Fruit fly (Drosophila melanogaster): ENCODE results near the gene mew.

Gene mew

DNA sequence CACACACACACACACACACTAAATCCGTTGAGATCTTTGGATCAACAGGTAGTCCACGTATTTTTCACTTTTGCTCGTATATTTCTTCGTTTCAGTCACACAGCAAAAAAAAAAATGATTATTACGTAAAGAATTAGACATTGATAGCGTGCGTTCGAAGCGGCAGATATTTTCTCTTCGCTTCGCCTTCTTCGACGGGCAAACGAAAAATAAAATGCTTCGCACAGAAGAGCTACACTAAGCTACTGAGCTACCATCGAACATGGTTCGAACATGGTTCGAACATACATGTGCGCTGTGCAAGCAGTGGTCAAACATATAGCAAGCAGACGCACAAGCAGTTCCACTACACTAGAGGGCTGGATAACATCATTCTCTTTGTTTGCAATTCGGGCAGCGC, 1.3 kb downstream of the mew start (continued):
- TF ChIP-seq otp (GFP tag; IDR thresholded peaks at IDR 0.05) (peak; percentile 29; the same call in 1 of the 3 replicates), BtbVII (GFP tag; optimal IDR thresholded peaks at IDR 0.05) (peak; percentile 24), CG8924 (tag; optimal IDR thresholded peaks at IDR 0.05) (peak; percentile 37), H2.0 (GFP tag; IDR thresholded peaks at IDR 0.05) (peak; percentile 30; the same call in 1 of the 2 replicates), H15 (GFP tag; IDR thresholded peaks at IDR 0.05) (no peak), sima (GFP tag; optimal IDR thresholded peaks at IDR 0.05) (no peak), pzg (GFP tag; optimal IDR thresholded peaks at IDR 0.05) (peak; percentile 23), CG18599 (GFP tag; optimal IDR thresholded peaks at IDR 0.05) (peak; percentile 36), tna (GFP tag; IDR thresholded peaks at IDR 0.05; ENCODE audit: partially characterized antibody) (peak; percentile 18; the same call in 1 of the 2 replicates), vvl (GFP tag; IDR thresholded peaks at IDR 0.05) (peak; percentile 47), exex (tag; optimal IDR thresholded peaks at IDR 0.05) (peak; percentile 54), CG8281 (tag; optimal IDR thresholded peaks at IDR 0.05) (no peak), CG6791 (GFP tag; IDR thresholded peaks at IDR 0.05; ENCODE audit: partially characterized antibody) (peak; percentile 48; the same call in 1 of the 3 replicates), CG34422 (GFP tag; IDR thresholded peaks at IDR 0.05) (peak; percentile 55; the same call in 2 of the 3 replicates), sug (tag; optimal IDR thresholded peaks at IDR 0.05) (peak; percentile 33), CG13894 (tag; optimal IDR thresholded peaks at IDR 0.05) (peak; percentile 59), CG13287 (GFP tag; IDR thresholded peaks at IDR 0.05; ENCODE audit: partially characterized antibody) (peak; percentile 37; the same call in 1 of the 2 replicates), ci (GFP tag; IDR thresholded peaks at IDR 0.05) (peak; percentile 77; the same call in 2 of the 3 replicates), HLH4C (GFP tag; IDR thresholded peaks at IDR 0.05; ENCODE audit: partially characterized antibody) (peak; percentile 49; the same call in 1 of the 3 replicates), wek (GFP tag; optimal IDR thresholded peaks at IDR 0.05) (peak; percentile 30), eyg (GFP tag; optimal IDR thresholded peaks at IDR 0.05) (no peak), CG17912 (GFP tag; optimal IDR thresholded peaks at IDR 0.05) (no peak), CG30431 (GFP tag; optimal IDR thresholded peaks at IDR 0.05) (no peak), grau (tag; optimal IDR thresholded peaks at IDR 0.05) (peak; percentile 30)

- TF ChIP-seq CG10565 (GFP tag; optimal IDR thresholded peaks at IDR 0.05), result no peak
- TF ChIP-seq lbe (GFP tag; optimal IDR thresholded peaks at IDR 0.05), result peak; percentile 51
- no peak for TF ChIP-seq Nf-YC (tag; optimal IDR thresholded peaks at IDR 0.05)
- TF ChIP-seq CG30020 (tag; optimal IDR thresholded peaks at IDR 0.05), result no peak
- no peak for TF ChIP-seq rib (GFP tag; IDR thresholded peaks at IDR 0.05)
- TF ChIP-seq nau (GFP tag; optimal IDR thresholded peaks at IDR 0.05), result peak; percentile 19
- peak; percentile 16 for TF ChIP-seq sqz (GFP tag; optimal IDR thresholded peaks at IDR 0.05)
- TF ChIP-seq Med (GFP tag), result peak; percentile 57
- peak; percentile 6 for TF ChIP-seq sens (GFP tag)
- TF ChIP-seq CG13775 (GFP tag; optimal IDR thresholded peaks at IDR 0.05), result no peak
- peak; percentile 20 for TF ChIP-seq CG3281 (GFP tag; optimal IDR thresholded peaks at IDR 0.05)
- no peak for TF ChIP-seq CG7987 (GFP tag; optimal IDR thresholded peaks at IDR 0.05)
- no peak for TF ChIP-seq Hand (GFP tag; optimal IDR thresholded peaks at IDR 0.05)
- TF ChIP-seq CG10462 (GFP tag; optimal IDR thresholded peaks at IDR 0.05), result peak; percentile 3
- no peak for TF ChIP-seq tgo (GFP tag; IDR thresholded peaks at IDR 0.05)
- no peak for TF ChIP-seq run (tag; optimal IDR thresholded peaks at IDR 0.05)
- TF ChIP-seq Xrp1 (GFP tag; IDR thresholded peaks at IDR 0.05), result no peak
- peak; percentile 47 for TF ChIP-seq sug (tag; optimal IDR thresholded peaks at IDR 0.05)
- no peak for TF ChIP-seq CG12391 (tag; optimal IDR thresholded peaks at IDR 0.05)
- peak; percentile 39 for TF ChIP-seq CG2678 (tag; optimal IDR thresholded peaks at IDR 0.05)
- TF ChIP-seq Bgb (GFP tag; IDR thresholded peaks at IDR 0.05; ENCODE audit: partially characterized antibody), result no peak
- TF ChIP-seq CG13894 (tag; optimal IDR thresholded peaks at IDR 0.05), result peak; percentile 12
- TF ChIP-seq Drgx (GFP tag; IDR thresholded peaks at IDR 0.05), result no peak
- TF ChIP-seq Pdp1 (GFP tag; optimal IDR thresholded peaks at IDR 0.05), result peak in 1 of 2 experiments; percentile 62
- TF ChIP-seq CG17912 (GFP tag; optimal IDR thresholded peaks at IDR 0.05), result no peak
- no peak for TF ChIP-seq amos (GFP tag; IDR thresholded peaks at IDR 0.05; ENCODE audit: partially characterized antibody)
- no peak for TF ChIP-seq ci (GFP tag; IDR thresholded peaks at IDR 0.05)
- TF ChIP-seq CG3847 (GFP tag; IDR thresholded peaks at IDR 0.05), result no peak
- TF ChIP-seq CG34376 (GFP tag; optimal IDR thresholded peaks at IDR 0.05), result peak; percentile 43
Measured at dm6 chrX:13254442-13254841, 3.8 kb downstream of the mew start.
